Fruit fly (Drosophila melanogaster): Measurements from ENCODE around the gene Atg8a.

DNA sequence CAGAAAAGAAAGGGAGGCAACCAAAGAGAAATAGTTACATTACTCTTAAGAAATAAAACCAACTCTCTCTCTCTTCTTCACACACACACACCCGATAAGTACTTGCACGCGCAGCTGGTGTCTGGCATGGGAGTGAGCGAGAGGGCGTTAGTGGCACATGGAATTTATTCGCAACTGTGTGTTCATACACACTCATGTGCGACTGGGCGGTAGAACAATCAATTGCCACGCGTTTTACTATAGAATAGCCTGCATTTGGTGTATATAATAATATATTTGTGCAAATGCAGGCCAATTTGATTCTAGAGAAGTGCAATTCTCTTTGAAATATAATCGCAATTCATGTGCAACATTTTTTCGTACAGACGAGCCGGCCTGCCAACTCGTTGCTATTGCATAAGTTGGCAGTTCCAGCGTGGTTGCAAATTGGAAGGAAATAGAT, 17.8 kb upstream of the Atg8a start:
- no peak for TF ChIP-seq insv (optimal IDR thresholded peaks at IDR 0.05)
- no peak for TF ChIP-seq psq (optimal IDR thresholded peaks at IDR 0.05)
